Worm (Caenorhabditis elegans): ENCODE data around the gene his-35.

Gene his-35

DNA sequence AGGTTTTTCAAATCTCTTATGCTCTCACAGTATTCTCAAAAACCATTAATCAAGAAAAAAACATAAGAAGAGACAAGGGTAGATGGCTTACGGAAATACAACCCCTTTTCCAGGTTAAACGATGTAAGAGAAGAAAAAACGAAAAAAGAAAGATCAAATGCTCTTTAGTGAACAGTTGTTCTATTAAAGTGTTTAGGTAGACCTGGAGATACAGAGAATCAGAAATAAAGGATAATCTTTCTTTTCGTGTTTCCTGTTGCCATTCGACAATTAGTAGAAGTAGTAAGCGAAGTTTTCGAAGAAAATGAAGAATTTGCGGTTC, 38.2 kb upstream of the his-35 start, which contains the start of gene K09G1.1:
Gene K09G1.1 (plus strand): TSS at position 223 of the 322 bp plus-strand sequence.
- TF ChIP-seq ceh-34 (tag; optimal IDR thresholded peaks at IDR 0.05), result no peak
- no peak for TF ChIP-seq K09A11.1 (tag; optimal IDR thresholded peaks at IDR 0.05; ENCODE audit: insufficient read depth)
- no peak for TF ChIP-seq che-1 (tag; optimal IDR thresholded peaks at IDR 0.05)
- TF ChIP-seq ceh-18 (tag; optimal IDR thresholded peaks at IDR 0.05), result no peak
- TF ChIP-seq Y22D7AL.16 (tag; optimal IDR thresholded peaks at IDR 0.05), result no peak
- TF ChIP-seq ceh-6 (GFP tag; optimal IDR thresholded peaks at IDR 0.05), result no peak
- no peak for TF ChIP-seq zip-5 (tag; optimal IDR thresholded peaks at IDR 0.05)
- TF ChIP-seq lim-6 (tag; optimal IDR thresholded peaks at IDR 0.05), result no peak
- no peak for TF ChIP-seq sox-2 (GFP tag; IDR thresholded peaks at IDR 0.05)
- TF ChIP-seq sdc-2 (tag; optimal IDR thresholded peaks at IDR 0.05), result no peak
- no peak for TF ChIP-seq rnt-1 (tag; optimal IDR thresholded peaks at IDR 0.05)
- no peak for TF ChIP-seq C08G9.2 (tag; optimal IDR thresholded peaks at IDR 0.05)
- TF ChIP-seq unc-42 (tag; optimal IDR thresholded peaks at IDR 0.05), result no peak
- no peak for TF ChIP-seq nfya-1 (tag; optimal IDR thresholded peaks at IDR 0.05)
- TF ChIP-seq ceh-14 (tag; optimal IDR thresholded peaks at IDR 0.05), result no peak
- TF ChIP-seq pat-9 (tag; optimal IDR thresholded peaks at IDR 0.05), result no peak
- no peak for TF ChIP-seq pha-4 (tag; optimal IDR thresholded peaks at IDR 0.05)

- TF ChIP-seq npax-4 (tag; optimal IDR thresholded peaks at IDR 0.05) (no peak), nfya-1 (tag; optimal IDR thresholded peaks at IDR 0.05) (peak; percentile 72), syd-9 (tag; optimal IDR thresholded peaks at IDR 0.05) (peak; percentile 14), ttx-3 (tag; optimal IDR thresholded peaks at IDR 0.05) (peak; percentile 46), ref-2 (tag; optimal IDR thresholded peaks at IDR 0.05) (peak; percentile 11), odd-2 (tag; optimal IDR thresholded peaks at IDR 0.05) (peak; percentile 61), ceh-34 (tag; optimal IDR thresholded peaks at IDR 0.05) (peak; percentile 24), dve-1 (tag; optimal IDR thresholded peaks at IDR 0.05) (no peak), ceh-14 (tag; optimal IDR thresholded peaks at IDR 0.05) (peak; percentile 59), lim-6 (tag; optimal IDR thresholded peaks at IDR 0.05) (no peak), K09A11.1 (tag; optimal IDR thresholded peaks at IDR 0.05; ENCODE audit: insufficient read depth) (peak; percentile 75), ets-4 (tag; optimal IDR thresholded peaks at IDR 0.05) (no peak), pqm-1 (tag; optimal IDR thresholded peaks at IDR 0.05) (no peak), ceh-31 (tag; optimal IDR thresholded peaks at IDR 0.05) (peak; percentile 51), fax-1 (tag; optimal IDR thresholded peaks at IDR 0.05) (peak; percentile 38), C38D4.7 (GFP tag; optimal IDR thresholded peaks at IDR 0.05) (peak; percentile 43), T23F11.4 (GFP tag; optimal IDR thresholded peaks at IDR 0.05) (peak; percentile 42), fkh-10 (GFP tag; optimal IDR thresholded peaks at IDR 0.05) (no peak), ceh-19 (GFP tag; optimal IDR thresholded peaks at IDR 0.05) (peak; percentile 55), ahr-1 (tag; optimal IDR thresholded peaks at IDR 0.05) (peak; percentile 28), pha-2 (tag; optimal IDR thresholded peaks at IDR 0.05) (peak; percentile 61), madf-2 (tag; optimal IDR thresholded peaks at IDR 0.05) (peak; percentile 30), hlh-8 (tag; optimal IDR thresholded peaks at IDR 0.05) (peak; percentile 2), lin-11 (tag; optimal IDR thresholded peaks at IDR 0.05) (peak; percentile 32), sox-4 (tag; optimal IDR thresholded peaks at IDR 0.05) (peak; percentile 60), ceh-6 (GFP tag; optimal IDR thresholded peaks at IDR 0.05) (no peak), fkh-6 (tag; optimal IDR thresholded peaks at IDR 0.05) (peak; percentile 13), zip-5 (tag; optimal IDR thresholded peaks at IDR 0.05) (peak; percentile 53), tbx-2 (tag; optimal IDR thresholded peaks at IDR 0.05) (peak; percentile 46), elt-2 (tag; optimal IDR thresholded peaks at IDR 0.05) (peak; percentile 79), gmeb-2 (tag; optimal IDR thresholded peaks at IDR 0.05) (peak; percentile 12), che-1 (tag; optimal IDR thresholded peaks at IDR 0.05) (peak; percentile 44), dmd-4 (tag; optimal IDR thresholded peaks at IDR 0.05; ENCODE audit: borderline replicate concordance) (no peak), C08G9.2 (tag; optimal IDR thresholded peaks at IDR 0.05) (no peak), unc-3 (GFP tag; conservative IDR thresholded peaks at IDR 0.05) (no peak), unc-3 (tag; optimal IDR thresholded peaks at IDR 0.05) (no peak), ceh-48 (tag; optimal IDR thresholded peaks at IDR 0.05) (peak; percentile 27), ceh-2 (tag; optimal IDR thresholded peaks at IDR 0.05) (peak; percentile 57), elt-4 (tag; optimal IDR thresholded peaks at IDR 0.05) (no peak), K02D7.2 (tag; optimal IDR thresholded peaks at IDR 0.05) (no peak)
Measured at ce11 chrV:9582594-9583322, 37.7 kb upstream of the his-35 start, which contains the start of gene rtfo-1. Gene rtfo-1, minus strand, starts transcription at chrV:9582644.
